Fruit fly (Drosophila melanogaster) Kc167 (cell line): ENCODE measurements around the gene CG14852.

Source experiments
- Myc ChIP-seq: fragments of >200 bp; optimal IDR thresholded peaks from 2 replicates; lab custom pipeline; 2017; ENCODE audit warnings: missing external identifiers
- Sin3A ChIP-seq: fragments of >200 bp; optimal IDR thresholded peaks from 2 replicates; lab custom pipeline; 2018; ENCODE audit warnings: missing external identifiers
- h ChIP-seq: fragments of >200 bp; optimal IDR thresholded peaks from 3 replicates; lab custom pipeline; 2018; ENCODE audit warnings: missing external identifiers
- insv ChIP-seq: fragments of >200 bp; optimal IDR thresholded peaks from 3 replicates; lab custom pipeline; 2018; ENCODE audit warnings: missing external identifiers
- psq ChIP-seq: fragments of >200 bp; optimal IDR thresholded peaks from 2 replicates; lab custom pipeline; 2017; ENCODE audit warnings: missing external identifiers
- ttk ChIP-seq: sonication (Bioruptor generic); optimal IDR thresholded peaks from 2 replicates; lab custom pipeline; 2017; ENCODE audit warnings: missing external identifiers

Gene CG14852

DNA sequence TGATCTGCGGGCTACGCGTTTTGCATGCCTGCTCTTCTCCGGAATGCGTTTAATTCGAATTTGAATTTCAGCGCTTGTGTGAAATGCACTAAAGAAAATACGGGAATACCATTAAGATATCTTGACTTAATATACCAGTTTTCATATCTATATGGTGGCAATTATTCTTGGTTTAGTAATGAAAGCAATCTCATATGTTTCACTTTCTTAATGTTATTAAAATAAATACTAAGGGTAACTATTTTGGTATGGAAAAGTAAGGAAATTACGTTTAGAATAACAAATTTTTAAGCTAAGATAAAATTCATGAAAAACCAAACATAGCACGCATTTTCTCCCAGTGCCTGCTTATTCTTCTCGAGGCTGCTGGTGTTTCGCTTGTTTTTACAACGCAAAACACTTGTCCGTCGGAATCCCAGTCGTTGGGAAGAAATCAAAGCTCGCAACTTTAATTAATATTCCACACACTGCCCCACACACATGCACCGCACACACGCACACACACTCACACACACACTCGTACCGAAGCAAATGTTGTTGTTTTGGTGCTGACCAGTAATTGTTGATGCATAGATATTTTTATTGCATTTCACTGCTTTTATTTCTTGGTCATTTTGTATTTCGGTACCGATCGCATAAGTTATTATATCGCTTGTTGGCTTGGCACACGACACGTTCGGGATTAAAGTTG, 12.2 kb downstream of the CG14852 start:
- TF ChIP-seq h (lab: Kevin White, UChicago) = no peak
- TF ChIP-seq Myc (lab: Kevin White, UChicago) = no peak
- TF ChIP-seq Sin3A (lab: Kevin White, UChicago) = no peak
- no peak for TF ChIP-seq insv (lab: Kevin White, UChicago)
- TF ChIP-seq psq (lab: Kevin White, UChicago) = no peak

DNA sequence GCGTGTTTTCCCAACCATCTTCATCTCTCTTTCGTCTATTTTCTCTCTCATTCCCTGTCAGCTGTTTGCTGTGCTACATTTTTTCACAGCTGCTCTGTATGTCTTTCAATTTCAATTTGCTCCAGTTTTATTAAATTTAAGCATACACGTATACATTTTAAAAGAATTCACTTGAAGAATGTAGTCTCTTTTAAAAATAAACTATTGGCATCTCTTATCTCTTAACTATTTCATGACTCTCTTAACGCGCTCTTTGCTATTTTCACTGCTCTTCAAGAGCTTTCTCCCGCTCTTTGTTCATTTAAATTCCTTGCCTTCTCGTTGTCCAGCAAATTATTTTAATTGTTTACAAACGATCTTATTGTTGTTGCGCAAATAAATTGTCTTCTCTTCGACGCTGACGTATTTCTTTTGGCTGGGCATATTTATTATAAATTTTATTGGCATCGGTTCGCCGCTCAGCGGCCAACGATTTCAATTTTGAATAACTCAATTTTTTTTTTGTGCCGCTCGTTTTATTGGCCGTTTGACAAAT, 14.4 kb downstream of the CG14852 start:
- TF ChIP-seq Myc (lab: Kevin White, UChicago) (no peak), insv (lab: Kevin White, UChicago) (no peak), h (lab: Kevin White, UChicago) (no peak), Sin3A (lab: Kevin White, UChicago) (no peak), psq (lab: Kevin White, UChicago) (no peak), ttk (no peak)

DNA sequence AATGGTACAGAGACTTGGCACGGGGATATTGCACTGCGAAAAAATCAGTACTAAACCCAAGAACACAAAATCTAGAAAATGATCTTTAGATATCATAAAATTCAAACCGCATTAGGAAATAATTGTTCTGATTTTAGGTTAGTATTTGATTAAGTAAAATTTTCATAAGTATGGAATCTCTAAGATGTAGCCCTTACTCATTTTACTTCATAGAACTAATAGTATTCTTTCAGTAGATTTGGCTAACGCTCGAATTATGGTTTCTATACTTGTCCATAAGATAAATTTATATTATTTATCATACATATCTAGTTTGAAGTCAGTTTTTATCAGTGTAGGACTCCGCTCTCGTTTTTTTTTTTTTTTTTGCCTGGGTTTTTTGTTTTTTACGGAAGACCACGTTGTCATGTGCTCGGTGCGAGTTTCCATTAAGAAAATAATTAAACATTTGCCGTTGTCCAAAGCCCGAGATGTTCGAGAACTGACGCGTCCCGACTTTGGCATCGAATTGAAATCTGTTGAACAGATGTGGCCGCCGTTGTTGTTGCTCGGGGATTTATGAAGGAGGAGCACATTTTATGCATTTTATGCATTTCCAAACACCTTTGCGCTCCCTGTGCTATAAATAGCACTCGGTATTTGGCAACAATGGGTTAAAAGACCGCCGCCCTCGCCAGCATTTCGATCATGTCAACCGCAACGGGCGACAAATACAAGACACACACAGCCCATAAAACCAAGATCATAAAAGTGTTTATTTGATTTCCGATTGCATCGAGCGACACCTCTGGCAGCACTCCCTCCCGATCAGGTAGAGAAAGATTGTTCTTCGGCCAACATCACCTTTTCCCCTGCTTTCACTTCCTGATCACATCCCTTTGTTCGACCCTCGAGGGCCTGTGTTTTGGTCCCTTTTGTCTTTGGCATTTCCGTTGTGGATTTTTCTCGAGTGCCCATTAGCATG, 21.0 kb downstream of the CG14852 start:
- TF ChIP-seq Sin3A (lab: Kevin White, UChicago) (no peak), ttk (no peak), Myc (lab: Kevin White, UChicago) (no peak), insv (lab: Kevin White, UChicago) (no peak), h (lab: Kevin White, UChicago) (no peak), psq (lab: Kevin White, UChicago) (no peak)

- TF ChIP-seq Myc (lab: Kevin White, UChicago) (no peak), ttk (no peak), h (lab: Kevin White, UChicago) (no peak), Sin3A (lab: Kevin White, UChicago) (no peak), psq (lab: Kevin White, UChicago) (no peak), insv (lab: Kevin White, UChicago) (no peak)
Measured at dm6 chr3R:14589483-14589882, 23.8 kb downstream of the CG14852 start.

dm6 chr3R:14590753-14591535, 25.2 kb downstream of the CG14852 start:
- TF ChIP-seq Myc (lab: Kevin White, UChicago) = no peak
- no peak for TF ChIP-seq Sin3A (lab: Kevin White, UChicago)
- TF ChIP-seq insv (lab: Kevin White, UChicago) = no peak
- TF ChIP-seq psq (lab: Kevin White, UChicago) = no peak
- TF ChIP-seq h (lab: Kevin White, UChicago) = no peak
- TF ChIP-seq ttk = no peak

dm6 chr3R:14597935-14598424, 32.3 kb downstream of the CG14852 start:
- TF ChIP-seq insv (lab: Kevin White, UChicago) (no peak), Sin3A (lab: Kevin White, UChicago) (no peak), Myc (lab: Kevin White, UChicago) (no peak), ttk (no peak), h (lab: Kevin White, UChicago) (no peak), psq (lab: Kevin White, UChicago) (no peak)

dm6 chr3R:14608892-14609692, 43.4 kb downstream of the CG14852 start, which contains the start of gene CG14853:
TSS of gene CG14853 (plus strand) at chr3R:14609642.
- TF ChIP-seq Sin3A (lab: Kevin White, UChicago) (no peak), psq (lab: Kevin White, UChicago) (no peak), Myc (lab: Kevin White, UChicago) (no peak), ttk (no peak), h (lab: Kevin White, UChicago) (no peak), insv (lab: Kevin White, UChicago) (no peak)
